Fruit fly (Drosophila melanogaster) whole organism, wandering third instar larva: ENCODE measurements around the gene spel1.

Source experiments
- CG9705 ChIP-seq: fragments of 200-800 bp; sonication (Bioruptor generic); optimal IDR thresholded peaks from 2 replicates; lab custom pipeline; 2018; ENCODE audit warnings: missing biosample characterization, mild to moderate bottlenecking, missing genetic modification characterization
- Dif ChIP-seq: fragments of 200-275, 200-300 bp; sonication (Bioruptor generic); optimal IDR thresholded peaks from 2 replicates; lab custom pipeline; 2018; ENCODE audit warnings: missing biosample characterization, missing genetic modification characterization; ENCODE audit not compliant: partially characterized antibody
- Hnf4 ChIP-seq: fragments of 200-800 bp; sonication (Bioruptor generic); optimal IDR thresholded peaks from 2 replicates; lab custom pipeline; 2016; ENCODE audit warnings: missing biosample characterization, mild to moderate bottlenecking, missing genetic modification characterization
- Hr78 ChIP-seq: fragments of >200 bp; optimal IDR thresholded peaks from 2 replicates; lab custom pipeline; 2017; ENCODE audit warnings: missing biosample characterization, missing genetic modification characterization
- Hr83 ChIP-seq: fragments of 200-300 bp; sonication (Bioruptor generic); optimal IDR thresholded peaks from 2 replicates; lab custom pipeline; 2016; ENCODE audit warnings: missing biosample characterization, mild to moderate bottlenecking, missing genetic modification characterization, moderate library complexity; ENCODE audit not compliant: poor library complexity, severe bottlenecking
- Myc ChIP-seq: fragments of >200 bp; optimal IDR thresholded peaks from 2 replicates; lab custom pipeline; 2017
- N ChIP-seq: fragments of >200 bp; optimal IDR thresholded peaks from 2 replicates; lab custom pipeline; 2018; ENCODE audit warnings: missing biosample characterization, missing external identifiers, missing genetic modification characterization
- Rel ChIP-seq, 2 experiments: fragments of 200-800 bp; sonication (Bioruptor generic) in 1 of 2; optimal IDR thresholded peaks; 2 replicates in 1 of 2; 3 replicates in 1 of 2; lab custom pipeline; 2016 to 2019; ENCODE audit warnings: mild to moderate bottlenecking in 2 of 2, missing biosample characterization in 2 of 2, missing genetic modification characterization in 2 of 2, moderate library complexity in 1 of 2
- Vsx2 ChIP-seq: fragments of 200-300, 225-300 bp; sonication (Bioruptor generic); optimal IDR thresholded peaks from 2 replicates; lab custom pipeline; 2018; ENCODE audit warnings: missing biosample characterization, missing genetic modification characterization; ENCODE audit not compliant: partially characterized antibody
- brk ChIP-seq: fragments of 200-800 bp; sonication (Bioruptor generic); optimal IDR thresholded peaks from 2 replicates; lab custom pipeline; 2016; ENCODE audit warnings: missing biosample characterization, mild to moderate bottlenecking, missing genetic modification characterization
- fru ChIP-seq: fragments of 200-800 bp; sonication (Bioruptor generic); optimal IDR thresholded peaks from 3 replicates; lab custom pipeline; 2016; ENCODE audit warnings: missing biosample characterization, mild to moderate bottlenecking, missing genetic modification characterization
- h ChIP-seq: fragments of 200-800 bp; sonication (Bioruptor generic); optimal IDR thresholded peaks from 3 replicates; lab custom pipeline; 2016; ENCODE audit warnings: missing biosample characterization, mild to moderate bottlenecking, missing genetic modification characterization
- psq ChIP-seq: fragments of 200-800 bp; sonication (Bioruptor generic); optimal IDR thresholded peaks from 3 replicates; lab custom pipeline; 2017; ENCODE audit warnings: missing biosample characterization, mild to moderate bottlenecking, missing genetic modification characterization, moderate library complexity
- woc ChIP-seq: sonication (Bioruptor generic); optimal IDR thresholded peaks from 2 replicates; lab custom pipeline; 2016; ENCODE audit warnings: missing biosample characterization, mild to moderate bottlenecking, missing genetic modification characterization

- TF ChIP-seq N (GFP tag; lab: Kevin White, UChicago) (no peak), woc (no peak), Dif (GFP tag; lab: Kevin White, UChicago) (no peak), h (GFP tag; lab: Kevin White, UChicago) (no peak), psq (GFP tag; lab: Kevin White, UChicago) (no peak), CG9705 (GFP tag; lab: Kevin White, UChicago) (no peak), Myc (lab: Kevin White, UChicago) (no peak), fru (GFP tag; lab: Kevin White, UChicago) (no peak), Hnf4 (GFP tag; lab: Kevin White, UChicago) (no peak), Rel (GFP tag; optimal IDR thresholded peaks at IDR 0.05; lab: Kevin White, UChicago) (no peak), Rel (tag; optimal IDR thresholded peaks at IDR 0.05; lab: Kevin White, UChicago) (no peak), Hr83 (GFP tag; lab: Kevin White, UChicago) (no peak), brk (GFP tag; lab: Kevin White, UChicago) (no peak), Hr78 (GFP tag; lab: Kevin White, UChicago) (no peak), Vsx2 (GFP tag; lab: Kevin White, UChicago) (no peak)
Observed at dm6 chr2L:14411102-14411501, 49.2 kb downstream of the spel1 start.
